Worm (Caenorhabditis elegans): ENCODE results near the gene gly-13.

DNA sequence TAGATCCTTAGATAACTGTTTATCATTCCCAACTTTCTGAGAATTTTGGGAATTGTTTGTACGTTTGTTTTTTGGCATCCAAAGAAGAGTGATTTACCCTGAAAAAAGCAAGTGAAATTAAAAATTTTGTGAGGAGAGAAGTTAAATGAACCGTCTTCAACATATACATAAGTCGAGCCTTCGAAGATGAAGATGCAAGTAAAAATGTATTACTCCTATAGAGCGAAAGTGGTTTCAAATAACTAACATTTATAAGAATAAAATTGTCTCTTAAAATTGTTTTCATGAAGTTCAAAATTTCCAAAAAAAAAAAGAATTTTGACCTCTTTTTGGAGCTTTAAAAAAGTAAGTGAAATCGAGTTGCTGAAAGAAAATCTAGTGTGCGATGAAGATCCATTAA is 21.8 kb downstream of the gly-13 start, which contains the start of gene B0416.10:
- TF ChIP-seq unc-39 (tag; optimal IDR thresholded peaks at IDR 0.05): no peak
- no peak for TF ChIP-seq elt-3 (tag; optimal IDR thresholded peaks at IDR 0.05)
- no peak for TF ChIP-seq nhr-237 (tag; optimal IDR thresholded peaks at IDR 0.05)
- TF ChIP-seq nhr-6 (tag; optimal IDR thresholded peaks at IDR 0.05): no peak

Measured in whole organism, L2 larva.